Worm (Caenorhabditis elegans): ENCODE data around the gene col-148.

DNA sequence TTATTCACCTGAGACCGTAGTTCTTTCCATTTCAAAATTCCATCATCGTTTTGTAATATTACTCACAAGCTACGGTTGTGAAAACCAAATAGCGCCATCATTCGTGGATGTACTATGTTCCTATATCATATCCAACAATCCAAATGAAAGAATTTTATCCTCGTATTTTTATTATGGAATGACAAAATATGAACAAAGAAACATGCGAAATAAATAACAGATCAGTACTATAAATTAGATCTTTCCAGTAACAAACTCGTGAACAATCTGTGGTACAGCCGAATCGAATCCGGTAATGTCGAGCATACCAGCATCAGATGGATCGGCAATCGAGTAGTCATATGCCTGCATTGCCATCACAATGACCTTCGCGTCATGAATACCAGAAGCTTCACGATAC, 11.1 kb downstream of the col-148 start:
- TF ChIP-seq flt-1 (GFP tag; IDR thresholded peaks at IDR 0.05), result no peak
- TF ChIP-seq F13C5.2 (tag; optimal IDR thresholded peaks at IDR 0.05), result no peak
- no peak for TF ChIP-seq scrt-1 (GFP tag; IDR thresholded peaks at IDR 0.05)
- TF ChIP-seq ama-1 (optimal IDR thresholded peaks at IDR 0.05), result no peak
- TF ChIP-seq tra-4 (tag; optimal IDR thresholded peaks at IDR 0.05), result no peak
- no peak for TF ChIP-seq tbx-11 (GFP tag; IDR thresholded peaks at IDR 0.05)
